Fruit fly (Drosophila melanogaster) whole organism, prepupa: Measurements from ENCODE around the gene CG3225.

ENCODE experiments used
- Blimp-1 ChIP-seq: fragments of 200-800 bp; sonication (Bioruptor generic); optimal IDR thresholded peaks from 3 replicates; lab custom pipeline; 2017; ENCODE audit warnings: missing biosample characterization, missing genetic modification characterization, mild to moderate bottlenecking, moderate library complexity, missing genetic modification reagents
- CG10631 ChIP-seq: fragments of 200-800 bp; sonication (Bioruptor generic); optimal IDR thresholded peaks from 2 replicates; lab custom pipeline; 2016; ENCODE audit warnings: missing biosample characterization, missing genetic modification characterization
- CG10669 ChIP-seq: fragments of 200-800 bp; sonication (Bioruptor generic); optimal IDR thresholded peaks from 3 replicates; lab custom pipeline; 2018; ENCODE audit warnings: missing biosample characterization, mild to moderate bottlenecking, missing genetic modification characterization, moderate library complexity
- CG11294 ChIP-seq: fragments of 200-800 bp; sonication (Bioruptor generic); IDR thresholded peaks from 2 replicates; pipeline ENCODE4 v1.3.6; 2022; ENCODE audit warnings: missing biosample characterization, missing genetic modification characterization
- CG15336 ChIP-seq: fragments of 200-800 bp; sonication (Bioruptor generic); IDR thresholded peaks from 2 replicates; pipeline ENCODE4 v1.3.6; 2022; ENCODE audit warnings: missing biosample characterization, missing genetic modification characterization
- CG3032 ChIP-seq: fragments of 200-800 bp; optimal IDR thresholded peaks from 2 replicates; lab custom pipeline; 2019; ENCODE audit warnings: missing biosample characterization, mild to moderate bottlenecking, missing genetic modification characterization, moderate library complexity
- CG32006 ChIP-seq: fragments of 200-800 bp; sonication (Bioruptor generic); optimal IDR thresholded peaks from 3 replicates; lab custom pipeline; 2017; ENCODE audit warnings: missing biosample characterization, mild to moderate bottlenecking, missing genetic modification characterization
- CG4318 ChIP-seq: fragments of 200-800 bp; sonication (Bioruptor generic); optimal IDR thresholded peaks from 3 replicates; lab custom pipeline; 2017; ENCODE audit warnings: missing biosample characterization, mild to moderate bottlenecking, missing genetic modification characterization
- CG6163 ChIP-seq: fragments of 200-800 bp; sonication (Bioruptor generic); IDR thresholded peaks from 3 replicates; pipeline ENCODE4 v1.3.6; 2022; ENCODE audit warnings: missing biosample characterization, missing genetic modification characterization
- CG6276 ChIP-seq: fragments of 200-800 bp; sonication (Bioruptor generic); optimal IDR thresholded peaks from 2 replicates; lab custom pipeline; 2017; ENCODE audit warnings: missing biosample characterization, mild to moderate bottlenecking, missing genetic modification characterization
- CG6808 ChIP-seq: fragments of 200-800 bp; sonication (Bioruptor generic); optimal IDR thresholded peaks from 3 replicates; lab custom pipeline; 2017; ENCODE audit warnings: missing biosample characterization, missing genetic modification characterization, mild to moderate bottlenecking, moderate library complexity, missing genetic modification reagents
- CG6854 ChIP-seq: fragments of 200-800 bp; sonication (Bioruptor generic); optimal IDR thresholded peaks from 2 replicates; lab custom pipeline; 2017; ENCODE audit warnings: missing biosample characterization, mild to moderate bottlenecking, missing genetic modification characterization
- CG7368 ChIP-seq: fragments of 200-800 bp; sonication (Bioruptor generic); optimal IDR thresholded peaks from 3 replicates; lab custom pipeline; 2016; ENCODE audit warnings: missing biosample characterization, missing genetic modification characterization
- CG8632 ChIP-seq: fragments of 200-800 bp; sonication (Bioruptor generic); optimal IDR thresholded peaks from 3 replicates; lab custom pipeline; 2016; ENCODE audit warnings: missing biosample characterization, missing genetic modification characterization
- CG9139 ChIP-seq: fragments of 200-800 bp; sonication (Bioruptor generic); optimal IDR thresholded peaks from 3 replicates; lab custom pipeline; 2017; ENCODE audit warnings: missing biosample characterization, mild to moderate bottlenecking, missing genetic modification characterization
- Eip75B ChIP-seq: fragments of 200-800 bp; sonication (Bioruptor generic); optimal IDR thresholded peaks from 3 replicates; lab custom pipeline; 2016; ENCODE audit warnings: missing biosample characterization, missing genetic modification characterization
- Eip78C ChIP-seq: fragments of 200-800 bp; sonication (Bioruptor generic); peaks from one replicate; lab custom pipeline; 2016; ENCODE audit warnings: missing biosample characterization, missing genetic modification characterization
- Ets21C ChIP-seq: fragments of 200-800 bp; sonication (Bioruptor generic); optimal IDR thresholded peaks from 3 replicates; lab custom pipeline; 2016; ENCODE audit warnings: missing biosample characterization, missing genetic modification characterization
- Ets96B ChIP-seq: fragments of 200-800 bp; optimal IDR thresholded peaks from 2 replicates; lab custom pipeline; 2019; ENCODE audit warnings: missing biosample characterization, mild to moderate bottlenecking, missing genetic modification characterization, moderate library complexity
- Hr38 ChIP-seq: sonication (Bioruptor generic); optimal IDR thresholded peaks from 2 replicates; lab custom pipeline; 2016; ENCODE audit warnings: missing biosample characterization, missing genetic modification characterization
- Hr4 ChIP-seq: fragments of 200-800 bp; sonication (Bioruptor generic); optimal IDR thresholded peaks from 3 replicates; lab custom pipeline; 2016; ENCODE audit warnings: missing biosample characterization, missing genetic modification characterization
- Met ChIP-seq: fragments of 200-800 bp; sonication (Bioruptor generic); optimal IDR thresholded peaks from 3 replicates; lab custom pipeline; 2016; ENCODE audit warnings: missing biosample characterization, missing genetic modification characterization
- OdsH ChIP-seq: fragments of 200-800 bp; sonication (Bioruptor generic); optimal IDR thresholded peaks from 3 replicates; lab custom pipeline; 2016; ENCODE audit warnings: missing biosample characterization, missing genetic modification characterization
- Sox15 ChIP-seq: fragments of 200-800 bp; sonication (Bioruptor generic); optimal IDR thresholded peaks from 3 replicates; lab custom pipeline; 2016; ENCODE audit warnings: missing biosample characterization, missing genetic modification characterization
- achi ChIP-seq: fragments of 200-800 bp; sonication (Bioruptor generic); optimal IDR thresholded peaks from 3 replicates; lab custom pipeline; 2016; ENCODE audit warnings: missing biosample characterization, missing genetic modification characterization
- cyc ChIP-seq: fragments of 200-800 bp; sonication (Bioruptor generic); optimal IDR thresholded peaks from 3 replicates; lab custom pipeline; 2016; ENCODE audit warnings: missing biosample characterization, missing genetic modification characterization
- dac ChIP-seq: fragments of 200-800 bp; sonication (Bioruptor generic); optimal IDR thresholded peaks from 2 replicates; lab custom pipeline; 2017; ENCODE audit warnings: missing biosample characterization, mild to moderate bottlenecking, missing genetic modification characterization
- eg ChIP-seq: fragments of 200-800 bp; sonication (Bioruptor generic); IDR thresholded peaks from 3 replicates; pipeline ENCODE4 v1.3.6; 2022; ENCODE audit warnings: missing biosample characterization, missing genetic modification characterization
- fd59A ChIP-seq: fragments of 200-800 bp; sonication (Bioruptor generic); optimal IDR thresholded peaks from 2 replicates; lab custom pipeline; 2017; ENCODE audit warnings: missing biosample characterization, mild to moderate bottlenecking, missing genetic modification characterization, missing genetic modification reagents
- fkh ChIP-seq: fragments of 200-800 bp; sonication (Bioruptor generic); optimal IDR thresholded peaks from 3 replicates; lab custom pipeline; 2017; ENCODE audit warnings: missing biosample characterization, mild to moderate bottlenecking, missing genetic modification characterization, moderate library complexity
- lz ChIP-seq: fragments of 200-800 bp; sonication (Bioruptor generic); optimal IDR thresholded peaks from 3 replicates; lab custom pipeline; 2016; ENCODE audit warnings: missing biosample characterization, missing genetic modification characterization
- net ChIP-seq: fragments of 200-800 bp; sonication (Bioruptor generic); optimal IDR thresholded peaks from 3 replicates; lab custom pipeline; 2016; ENCODE audit warnings: missing biosample characterization, missing genetic modification characterization
- pdm3 ChIP-seq: fragments of 200-800 bp; sonication (Bioruptor generic); optimal IDR thresholded peaks from 3 replicates; lab custom pipeline; 2016; ENCODE audit warnings: missing biosample characterization, missing genetic modification characterization
- salr ChIP-seq, 2 experiments: fragments of 200-800 bp; sonication (Bioruptor generic); optimal IDR thresholded peaks; 3 replicates each; lab custom pipeline; 2016 to 2018; ENCODE audit warnings: missing biosample characterization in 2 of 2, missing genetic modification characterization in 2 of 2, mild to moderate bottlenecking in 1 of 2
- spab ChIP-seq: fragments of 200-800 bp; sonication (Bioruptor generic); optimal IDR thresholded peaks from 2 replicates; lab custom pipeline; 2017; ENCODE audit warnings: missing biosample characterization, mild to moderate bottlenecking, missing genetic modification characterization, missing genetic modification reagents
- ss ChIP-seq, 2 experiments: fragments of 200-800 bp; sonication (Bioruptor generic); optimal IDR thresholded peaks; 2 replicates in 1 of 2; 3 replicates in 1 of 2; lab custom pipeline; 2017 to 2018; ENCODE audit warnings: mild to moderate bottlenecking in 2 of 2, missing biosample characterization in 2 of 2, missing genetic modification characterization in 2 of 2, moderate library complexity in 1 of 2
- vri ChIP-seq: fragments of 200-800 bp; sonication (Bioruptor generic); optimal IDR thresholded peaks from 3 replicates; lab custom pipeline; 2016; ENCODE audit warnings: missing biosample characterization, mild to moderate bottlenecking, missing genetic modification characterization

Gene CG3225

DNA sequence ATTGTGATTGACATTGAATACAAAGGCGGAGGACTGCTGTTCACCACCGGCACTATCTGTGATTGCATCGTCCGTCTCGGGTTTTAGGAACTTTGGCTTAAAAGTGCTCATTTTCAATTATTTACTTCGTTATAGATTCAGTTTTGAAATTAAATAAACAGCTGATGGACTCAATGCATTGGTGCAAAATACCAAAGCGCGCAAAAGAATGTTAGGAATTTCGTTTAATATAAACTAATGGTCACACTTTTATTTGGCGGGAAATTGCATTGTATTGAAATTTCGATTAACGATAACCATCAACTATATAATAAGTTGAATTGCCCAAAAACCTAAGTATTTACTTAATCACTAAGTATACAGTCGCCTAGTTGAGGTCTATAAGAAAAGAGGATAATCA lies at the start of gene CG3225:
TSS of gene CG3225 (minus strand) at position 190 of the 400 bp plus-strand sequence.
- TF ChIP-seq CG6276 (GFP tag; lab: Kevin White, UChicago) (no peak), fkh (GFP tag; lab: Kevin White, UChicago) (peak; percentile 68)
- TF ChIP-seq, all 60 proteins: peak for 1

DNA sequence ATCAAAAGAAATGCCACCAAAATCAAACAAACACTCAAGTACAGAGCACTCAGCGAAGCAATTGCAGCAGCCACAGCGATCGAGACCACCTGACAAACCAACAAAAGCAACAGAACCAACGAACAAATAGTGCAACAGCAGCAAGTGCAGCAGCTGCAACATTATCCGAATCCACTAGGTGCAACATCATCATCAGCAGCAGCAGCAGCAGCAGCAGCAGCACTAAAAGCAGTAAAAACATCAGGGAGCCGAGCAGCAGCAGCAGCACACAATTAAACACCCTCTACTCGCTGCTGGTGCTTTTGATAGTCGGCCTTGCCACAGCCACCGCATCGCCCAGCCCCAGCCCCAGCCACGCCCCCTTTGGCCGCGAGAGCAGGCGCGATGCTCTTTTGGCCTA lies 47.4 kb upstream of the CG3225 start:
- no peak for TF ChIP-seq salr (GFP tag; optimal IDR thresholded peaks at IDR 0.05; lab: Kevin White, UChicago)
- no peak for TF ChIP-seq CG7368
- no peak for TF ChIP-seq CG9139
- TF ChIP-seq CG6808 (GFP tag; lab: Kevin White, UChicago): no peak
- no peak for TF ChIP-seq pdm3 (GFP tag; lab: Kevin White, UChicago)
- no peak for TF ChIP-seq CG6854 (GFP tag; lab: Kevin White, UChicago)
- TF ChIP-seq CG11294 (GFP tag; lab: Robert Waterston, UW): no peak
- no peak for TF ChIP-seq CG10669
- TF ChIP-seq Blimp-1: no peak
- TF ChIP-seq CG8632 (GFP tag; lab: Kevin White, UChicago): no peak
- TF ChIP-seq achi (GFP tag; lab: Kevin White, UChicago): no peak
- no peak for TF ChIP-seq Ets21C (GFP tag; lab: Kevin White, UChicago)
- TF ChIP-seq net (GFP tag; lab: Kevin White, UChicago): no peak
- no peak for TF ChIP-seq Hr4 (GFP tag; lab: Kevin White, UChicago)
- TF ChIP-seq lz (GFP tag; lab: Kevin White, UChicago): no peak
- TF ChIP-seq CG15336 (GFP tag; lab: Robert Waterston, UW): no peak
- no peak for TF ChIP-seq CG10631 (GFP tag; lab: Kevin White, UChicago)
- no peak for TF ChIP-seq CG6163 (GFP tag; lab: Robert Waterston, UW)
- TF ChIP-seq fkh (GFP tag; lab: Kevin White, UChicago): no peak
- TF ChIP-seq vri (GFP tag; lab: Kevin White, UChicago): no peak

DNA sequence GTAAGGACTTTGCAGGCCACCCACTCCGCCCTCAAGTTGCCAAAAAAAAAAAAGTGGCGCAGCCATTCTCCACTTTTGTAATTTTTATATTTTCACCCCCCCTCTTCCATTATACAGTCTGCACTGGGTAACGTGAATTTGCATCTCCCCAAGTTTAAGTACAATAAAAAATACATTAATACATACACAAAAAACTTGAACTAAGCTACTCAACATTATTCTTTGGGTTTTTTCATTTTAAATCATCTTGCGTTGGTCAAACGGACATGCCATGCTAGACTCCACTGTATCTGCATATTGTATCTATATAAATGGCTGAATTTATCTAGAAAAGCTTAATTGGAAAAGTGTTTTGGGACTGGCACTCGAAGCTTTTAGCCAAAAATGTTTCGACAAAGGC lies 43.5 kb upstream of the CG3225 start:
- TF ChIP-seq CG32006 (GFP tag; lab: Kevin White, UChicago) (peak; percentile 15), eg (peak; percentile 53; the same call in 2 of the 3 replicates), cyc (GFP tag; lab: Kevin White, UChicago) (no peak), ss (GFP tag; optimal IDR thresholded peaks at IDR 0.05; lab: Kevin White, UChicago) (no peak)
- TF ChIP-seq, all 60 proteins: peak for 2

DNA sequence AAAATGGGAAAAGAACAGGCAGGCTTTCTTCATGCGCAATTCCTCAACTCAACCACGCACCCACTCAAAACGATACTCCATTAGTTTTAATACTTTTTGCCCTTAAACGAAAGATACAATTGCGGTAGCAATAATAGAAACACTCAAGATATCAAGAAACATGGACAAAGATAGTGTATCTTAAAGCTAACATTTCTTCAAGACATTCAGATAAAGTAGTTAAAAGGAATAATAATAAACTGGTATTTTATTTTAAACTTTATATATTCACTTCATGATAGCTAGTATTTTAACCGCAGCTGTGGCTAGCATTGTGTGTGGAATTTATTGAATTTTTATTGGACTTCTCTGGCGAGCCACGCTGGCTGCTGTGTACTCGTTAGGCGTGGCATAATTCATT lies 38.1 kb upstream of the CG3225 start:
- TF ChIP-seq Hr38 (GFP tag; lab: Kevin White, UChicago) (no peak), CG10669 (peak; percentile 22), CG6163 (GFP tag; lab: Robert Waterston, UW) (0 out of 3 replicates have a peak, but pooled peaks have one; percentile 20), CG6276 (GFP tag; lab: Kevin White, UChicago) (no peak), spab (GFP tag; lab: Kevin White, UChicago) (no peak), CG10631 (GFP tag; lab: Kevin White, UChicago) (peak; percentile 12), eg (peak; percentile 36; the same call in 1 of the 3 replicates), fd59A (GFP tag; lab: Kevin White, UChicago) (peak; percentile 7), Hr4 (GFP tag; lab: Kevin White, UChicago) (peak; percentile 13), Met (GFP tag; lab: Kevin White, UChicago) (peak; percentile 10), Ets96B (tag; lab: Kevin White, UChicago) (peak; percentile 26), OdsH (GFP tag; lab: Kevin White, UChicago) (peak; percentile 23), CG15336 (GFP tag; lab: Robert Waterston, UW) (peak; percentile 29; the same call in 1 of the 2 replicates), dac (GFP tag; lab: Kevin White, UChicago) (no peak), Eip78C (GFP tag; lab: Kevin White, UChicago) (peak; percentile 66), CG3032 (tag; lab: Kevin White, UChicago) (peak; percentile 3), Sox15 (GFP tag; lab: Kevin White, UChicago) (no peak), CG4318 (GFP tag; lab: Kevin White, UChicago) (no peak), CG32006 (GFP tag; lab: Kevin White, UChicago) (peak; percentile 27), Eip75B (peak; percentile 9)
